Worm (Caenorhabditis elegans) whole organism, late embryonic: ENCODE results near the gene aqp-1.

Experiments used
- ceh-31 ChIP-seq: sonication (generic microtip); optimal IDR thresholded peaks from 2 replicates; lab custom pipeline; 2016; ENCODE audit warnings: missing genetic modification characterization, missing compliant biosample characterization
- gmeb-2 ChIP-seq: sonication (generic microtip); optimal IDR thresholded peaks from 2 replicates; lab custom pipeline; 2016; ENCODE audit warnings: missing genetic modification characterization, inconsistent platforms, missing compliant biosample characterization
- sox-4 ChIP-seq: sonication (generic microtip); optimal IDR thresholded peaks from 2 replicates; lab custom pipeline; 2017; ENCODE audit warnings: mild to moderate bottlenecking, missing genetic modification characterization, inconsistent platforms, missing compliant biosample characterization

ce11 chrII:7233274-7233673 lies 4.9 kb downstream of the aqp-1 start:
- no peak for TF ChIP-seq sox-4 (tag; lab: Kevin White, UChicago)
- TF ChIP-seq ceh-31 (tag; lab: Kevin White, UChicago): no peak
- TF ChIP-seq gmeb-2 (tag; lab: Kevin White, UChicago): no peak
